Worm (Caenorhabditis elegans): Measurements from ENCODE around the gene sec-24.1.

- TF ChIP-seq him-1 (tag; optimal IDR thresholded peaks at IDR 0.05) (no peak), dao-5 (tag; optimal IDR thresholded peaks at IDR 0.05) (no peak)
Observed at ce11 chrIV:11572524-11572923, 6.5 kb upstream of the sec-24.1 start.
